Fruit fly (Drosophila melanogaster) whole organism, embryonic: ENCODE data around the gene CG9395.

ENCODE experiments used
- ATbp ChIP-seq: fragments of 200-800 bp; sonication (Bioruptor generic); optimal IDR thresholded peaks from 2 replicates; lab custom pipeline; 2017; ENCODE audit warnings: missing biosample characterization, mild to moderate bottlenecking, missing genetic modification characterization, missing genetic modification reagents
- B-H1 ChIP-seq: fragments of 200-800 bp; sonication (Bioruptor generic); IDR thresholded peaks from 3 replicates; pipeline ENCODE4 v1.3.6; 2022; ENCODE audit warnings: missing biosample characterization, missing genetic modification characterization
- CG10209 ChIP-seq: fragments of 200-800 bp; sonication (Bioruptor generic); optimal IDR thresholded peaks from 3 replicates; lab custom pipeline; 2017; ENCODE audit warnings: missing biosample characterization, mild to moderate bottlenecking, missing genetic modification characterization, missing genetic modification reagents
- CG11696 ChIP-seq: fragments of 200-800 bp; sonication (Bioruptor generic); IDR thresholded peaks from 2 replicates; pipeline ENCODE4 v1.3.6; 2022; ENCODE audit warnings: missing biosample characterization, missing genetic modification characterization
- CG11723 ChIP-seq: fragments of 200-800 bp; sonication (Bioruptor generic); optimal IDR thresholded peaks from 2 replicates; lab custom pipeline; 2017; ENCODE audit warnings: missing biosample characterization, mild to moderate bottlenecking, missing genetic modification characterization
- CG12236 ChIP-seq: fragments of 200-800 bp; sonication (Bioruptor generic); optimal IDR thresholded peaks from 2 replicates; lab custom pipeline; 2016; ENCODE audit warnings: missing biosample characterization, missing genetic modification characterization
- CG15073 ChIP-seq: fragments of 200-800 bp; sonication (Bioruptor generic); optimal IDR thresholded peaks from 2 replicates; lab custom pipeline; 2016; ENCODE audit warnings: missing biosample characterization, missing genetic modification characterization
- CG15601 ChIP-seq: fragments of 200-800 bp; sonication (Bioruptor generic); optimal IDR thresholded peaks from 3 replicates; lab custom pipeline; 2019; ENCODE audit warnings: missing biosample characterization, mild to moderate bottlenecking, missing genetic modification characterization, moderate library complexity
- CG17361 ChIP-seq: fragments of 200-800 bp; sonication (Bioruptor generic); IDR thresholded peaks from 3 replicates; pipeline ENCODE4 v1.3.6; 2022; ENCODE audit warnings: missing biosample characterization, missing genetic modification characterization
- CG2120 ChIP-seq: fragments of 200-800 bp; sonication (Bioruptor generic); optimal IDR thresholded peaks from 3 replicates; lab custom pipeline; 2016; ENCODE audit warnings: missing biosample characterization, missing genetic modification characterization
- CG2875 ChIP-seq: fragments of 200-800 bp; sonication (Bioruptor generic); optimal IDR thresholded peaks from 2 replicates; lab custom pipeline; 2017; ENCODE audit warnings: missing biosample characterization, mild to moderate bottlenecking, missing genetic modification characterization, missing genetic modification reagents
- CG3726 ChIP-seq: fragments of 200-800 bp; sonication (Bioruptor generic); IDR thresholded peaks from 3 replicates; pipeline ENCODE4, ENCODE4 v1.3.6; 2022; ENCODE audit warnings: missing biosample characterization, missing genetic modification characterization
- CG4854 ChIP-seq: fragments of 200-800 bp; sonication (Bioruptor generic); optimal IDR thresholded peaks from 2 replicates; lab custom pipeline; 2016; ENCODE audit warnings: missing biosample characterization, missing genetic modification characterization, inconsistent platforms
- CG6254 ChIP-seq: fragments of 200-800 bp; sonication (Bioruptor generic); optimal IDR thresholded peaks from 3 replicates; lab custom pipeline; 2017; ENCODE audit warnings: mild to moderate bottlenecking, missing biosample characterization, missing genetic modification reagents, missing genetic modification characterization
- CG7987 ChIP-seq: fragments of 200-800 bp; sonication (Bioruptor generic); optimal IDR thresholded peaks from 2 replicates; lab custom pipeline; 2018; ENCODE audit warnings: missing biosample characterization, mild to moderate bottlenecking, missing genetic modification characterization, moderate library complexity
- CG8359 ChIP-seq: fragments of 200-800 bp; sonication (Bioruptor generic); optimal IDR thresholded peaks from 2 replicates; lab custom pipeline; 2017; ENCODE audit warnings: missing biosample characterization, mild to moderate bottlenecking, missing genetic modification characterization, borderline replicate concordance
- CG8478 ChIP-seq: fragments of >200 bp; optimal IDR thresholded peaks from 2 replicates; lab custom pipeline; 2018
- CG8765 ChIP-seq: fragments of 200-800 bp; sonication (Bioruptor generic); IDR thresholded peaks from 2 replicates; pipeline ENCODE4 v1.3.6; 2022; ENCODE audit warnings: missing biosample characterization, missing genetic modification characterization
- Doc2 ChIP-seq: fragments of 200-800 bp; sonication (Bioruptor generic); IDR thresholded peaks from 2 replicates; pipeline ENCODE4 v1.3.6; 2022; ENCODE audit warnings: missing biosample characterization, missing genetic modification characterization
- Dp ChIP-seq: fragments of 200-800 bp; sonication (Bioruptor generic); optimal IDR thresholded peaks from 2 replicates; lab custom pipeline; 2018; ENCODE audit warnings: missing biosample characterization, mild to moderate bottlenecking, missing genetic modification characterization, moderate library complexity
- Drgx ChIP-seq: fragments of 200-800 bp; sonication (Bioruptor generic); IDR thresholded peaks from 2 replicates; pipeline ENCODE4 v1.3.6; 2022; ENCODE audit warnings: missing biosample characterization, missing genetic modification characterization
- Eip74EF ChIP-seq, 2 experiments: fragments of 200-800 bp in 1 of 2; fragments of >200 bp in 1 of 2; sonication (Bioruptor generic) in 1 of 2; optimal IDR thresholded peaks; 2 replicates each; lab custom pipeline; 2017 to 2019; ENCODE audit warnings: missing biosample characterization in 2 of 2, missing genetic modification characterization in 2 of 2, mild to moderate bottlenecking in 1 of 2, moderate library complexity in 1 of 2
- HLH4C ChIP-seq: fragments of 200-800 bp; sonication (Bioruptor generic); IDR thresholded peaks from 3 replicates; pipeline ENCODE4 v1.3.6; 2022; ENCODE audit warnings: missing biosample characterization, missing genetic modification characterization; ENCODE audit not compliant: partially characterized antibody
- Hr3 ChIP-seq: fragments of 200-800 bp; sonication (Bioruptor generic); optimal IDR thresholded peaks from 3 replicates; lab custom pipeline; 2016; ENCODE audit warnings: missing biosample characterization, missing genetic modification characterization
- Myb ChIP-seq: fragments of 200-800 bp; sonication (Bioruptor generic); optimal IDR thresholded peaks from 2 replicates; lab custom pipeline; 2016; ENCODE audit warnings: missing biosample characterization, missing genetic modification characterization
- Nf-YB ChIP-seq: fragments of 200-800 bp; sonication (Bioruptor generic); optimal IDR thresholded peaks from 3 replicates; lab custom pipeline; 2019; ENCODE audit warnings: missing biosample characterization, mild to moderate bottlenecking, missing genetic modification characterization, moderate library complexity
- Rx ChIP-seq: fragments of 200-800 bp; sonication (Bioruptor generic); IDR thresholded peaks from 2 replicates; pipeline ENCODE4 v1.3.6; 2022; ENCODE audit warnings: missing biosample characterization, missing genetic modification characterization
- Sox102F ChIP-seq: fragments of 200-800 bp; sonication (Bioruptor generic); optimal IDR thresholded peaks from 2 replicates; lab custom pipeline; 2018; ENCODE audit warnings: missing biosample characterization, mild to moderate bottlenecking, missing genetic modification characterization, moderate library complexity
- Ssrp ChIP-seq: fragments of 200-800 bp; sonication (Bioruptor generic); optimal IDR thresholded peaks from 2 replicates; lab custom pipeline; 2018; ENCODE audit warnings: missing biosample characterization, mild to moderate bottlenecking, missing genetic modification characterization, moderate library complexity
- Stat92E ChIP-seq, 3 experiments: fragments of >200 bp in 2 of 3; fragments of 200-800 bp in 1 of 3; sonication (Bioruptor generic) in 1 of 3; optimal IDR thresholded peaks; 2 replicates each; lab custom pipeline; 2017 to 2019; ENCODE audit warnings: missing biosample characterization in 3 of 3, missing genetic modification characterization in 3 of 3, mild to moderate bottlenecking in 1 of 3, moderate library complexity in 1 of 3
- Trl ChIP-seq, 3 experiments: fragments of >200 bp in 2 of 3; fragments of 200-800 bp in 1 of 3; sonication (Bioruptor generic) in 1 of 3; optimal IDR thresholded peaks; 2 replicates in 1 of 3; 3 replicates in 2 of 3; lab custom pipeline; 2016 to 2017; ENCODE audit warnings: missing biosample characterization in 1 of 3, missing genetic modification characterization in 1 of 3
- bowl ChIP-seq: fragments of 200-800 bp; sonication (Bioruptor generic); IDR thresholded peaks from 2 replicates; pipeline ENCODE4 v1.3.6; 2022; ENCODE audit warnings: missing biosample characterization, missing genetic modification characterization
- cad ChIP-seq: fragments of >200 bp; optimal IDR thresholded peaks from 2 replicates; lab custom pipeline; 2017; ENCODE audit warnings: missing biosample characterization, missing genetic modification characterization
- crc ChIP-seq: fragments of 200-800 bp; sonication (Bioruptor generic); optimal IDR thresholded peaks from 2 replicates; lab custom pipeline; 2016; ENCODE audit warnings: missing biosample characterization, missing genetic modification characterization
- cwo ChIP-seq: fragments of 200-800 bp; sonication (Bioruptor generic); optimal IDR thresholded peaks from 3 replicates; lab custom pipeline; 2017; ENCODE audit warnings: missing biosample characterization, missing genetic modification characterization, mild to moderate bottlenecking, moderate library complexity, missing genetic modification reagents
- dpn ChIP-seq, 2 experiments: fragments of 200-800 bp; sonication (Bioruptor generic); optimal IDR thresholded peaks; 3 replicates each; lab custom pipeline; 2016; ENCODE audit warnings: missing biosample characterization in 2 of 2, missing genetic modification characterization in 2 of 2
- exex ChIP-seq: fragments of 200-800 bp; sonication (Bioruptor generic); optimal IDR thresholded peaks from 4 replicates; lab custom pipeline; 2018; ENCODE audit warnings: missing biosample characterization, mild to moderate bottlenecking, missing genetic modification characterization, moderate library complexity
- fu2 ChIP-seq: fragments of 200-800 bp; sonication (Bioruptor generic); optimal IDR thresholded peaks from 2 replicates; lab custom pipeline; 2016; ENCODE audit warnings: missing biosample characterization, missing genetic modification characterization
- hbn ChIP-seq: fragments of 200-800 bp; sonication (Bioruptor generic); IDR thresholded peaks from 2 replicates; pipeline ENCODE4 v1.3.6; 2022; ENCODE audit warnings: missing biosample characterization, missing genetic modification characterization; ENCODE audit not compliant: partially characterized antibody
- hkb ChIP-seq, 2 experiments: fragments of 200-800 bp in 1 of 2; fragments of >200 bp in 1 of 2; sonication (Bioruptor generic) in 1 of 2; IDR thresholded peaks in 1 of 2; optimal IDR thresholded peaks in 1 of 2; 2 replicates each; pipeline versions ENCODE4 v1.3.6 to Lab custom; 2017 to 2022; ENCODE audit warnings: missing biosample characterization in 1 of 2, missing genetic modification characterization in 1 of 2
- ind ChIP-seq: fragments of 200-800 bp; sonication (Bioruptor generic); optimal IDR thresholded peaks from 3 replicates; lab custom pipeline; 2016; ENCODE audit warnings: missing biosample characterization, missing genetic modification characterization
- lilli ChIP-seq: fragments of 200-800 bp; sonication (Bioruptor generic); optimal IDR thresholded peaks from 3 replicates; lab custom pipeline; 2016; ENCODE audit warnings: missing biosample characterization, missing genetic modification characterization
- org-1 ChIP-seq: fragments of 200-800 bp; sonication (Bioruptor generic); optimal IDR thresholded peaks from 2 replicates; lab custom pipeline; 2017; ENCODE audit warnings: missing biosample characterization, missing genetic modification characterization
- pzg ChIP-seq: fragments of 200-800 bp; sonication (Bioruptor generic); optimal IDR thresholded peaks from 3 replicates; lab custom pipeline; 2018; ENCODE audit warnings: missing biosample characterization, mild to moderate bottlenecking, missing genetic modification characterization, moderate library complexity
- tll ChIP-seq, 2 experiments: fragments of 200-800 bp in 1 of 2; fragments of >200 bp in 1 of 2; sonication (Bioruptor generic) in 1 of 2; optimal IDR thresholded peaks; 2 replicates each; lab custom pipeline; 2017 to 2019; ENCODE audit warnings: missing biosample characterization in 2 of 2, missing genetic modification characterization in 2 of 2, mild to moderate bottlenecking in 1 of 2, moderate library complexity in 1 of 2
- usp ChIP-seq: fragments of >200 bp; optimal IDR thresholded peaks from 2 replicates; lab custom pipeline; 2017; ENCODE audit warnings: missing biosample characterization, missing genetic modification characterization
- wor ChIP-seq: fragments of 200-800 bp; sonication (Bioruptor generic); IDR thresholded peaks from 2 replicates; pipeline ENCODE4 v1.3.6; 2022; ENCODE audit warnings: missing biosample characterization, missing genetic modification characterization
- yki ChIP-seq: fragments of >200 bp; optimal IDR thresholded peaks from 3 replicates; lab custom pipeline; 2018
- zfh1 ChIP-seq: fragments of 200-800 bp; sonication (Bioruptor generic); IDR thresholded peaks from 3 replicates; pipeline ENCODE4 v1.3.6; 2022; ENCODE audit warnings: missing biosample characterization, missing genetic modification characterization

Gene CG9395

DNA sequence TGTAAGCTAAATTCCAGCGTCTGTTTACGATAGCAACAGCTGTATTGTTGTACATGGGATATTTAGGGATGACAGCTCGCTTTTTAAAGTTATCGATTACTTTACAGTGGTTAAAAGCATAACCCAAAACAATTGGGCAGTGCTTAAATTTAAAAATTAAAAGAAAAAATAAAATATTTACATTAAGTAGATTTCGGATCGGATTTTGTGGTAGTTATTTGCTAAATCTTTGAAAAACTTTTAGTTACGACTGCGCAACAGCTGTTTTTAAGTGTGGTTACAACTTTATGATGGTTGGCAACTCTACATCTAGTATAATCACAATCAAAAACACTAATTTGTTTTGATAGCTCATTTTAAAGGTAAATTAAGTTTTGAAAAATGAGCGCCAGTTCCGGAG is 32.4 kb upstream of the CG9395 start, which contains the start of the genes Ing5 and CG7099 (continued):
- TF ChIP-seq CG2120 (GFP tag; lab: Kevin White, UChicago) (peak; percentile 97), cwo (GFP tag; lab: Kevin White, UChicago) (peak; percentile 90), Rx (peak; percentile 93), hkb (optimal IDR thresholded peaks at IDR 0.05; lab: Kevin White, UChicago) (no peak), hkb (GFP tag; IDR thresholded peaks at IDR 0.05; lab: Robert Waterston, UW) (peak; percentile 95), CG7987 (GFP tag; lab: Kevin White, UChicago) (peak; percentile 89), CG15073 (GFP tag; lab: Kevin White, UChicago) (peak; percentile 81), CG6254 (GFP tag; lab: Kevin White, UChicago) (peak; percentile 87), Ssrp (tag; lab: Kevin White, UChicago) (peak; percentile 97), pzg (GFP tag; lab: Kevin White, UChicago) (peak; percentile 57), zfh1 (GFP tag; lab: Robert Waterston, UW) (peak; percentile 97), B-H1 (GFP tag; lab: Robert Waterston, UW) (peak; percentile 95), fu2 (GFP tag; lab: Kevin White, UChicago) (peak; percentile 82), Stat92E (GFP tag; optimal IDR thresholded peaks at IDR 0.05; lab: Kevin White, UChicago) (peak in 1 of 3 experiments; percentile 71), dpn (GFP tag; optimal IDR thresholded peaks at IDR 0.05; lab: Kevin White, UChicago) (peak; percentile 93 to 98), CG15601 (tag; lab: Kevin White, UChicago) (peak; percentile 94), ind (GFP tag; lab: Kevin White, UChicago) (peak; percentile 98), CG8765 (peak; percentile 96), hbn (GFP tag; lab: Robert Waterston, UW) (peak; percentile 52; the same call in 1 of the 2 replicates), exex (peak; percentile 97), Doc2 (peak; percentile 91), CG10209 (peak; percentile 95), CG17361 (peak; percentile 97), usp (no peak), Nf-YB (GFP tag; lab: Kevin White, UChicago) (peak; percentile 83), HLH4C (peak; percentile 71), bowl (GFP tag; lab: Robert Waterston, UW) (peak; percentile 87), tll (GFP tag; optimal IDR thresholded peaks at IDR 0.05; lab: Kevin White, UChicago) (peak in 1 of 2 experiments; percentile 43), yki (lab: Kevin White, UChicago) (no peak), org-1 (GFP tag; lab: Kevin White, UChicago) (peak; percentile 84), Hr3 (peak; percentile 97), Trl (optimal IDR thresholded peaks at IDR 0.05; lab: Kevin White, UChicago) (no peak), Trl (GFP tag; optimal IDR thresholded peaks at IDR 0.05; lab: Kevin White, UChicago) (peak; percentile 91), Drgx (GFP tag; lab: Robert Waterston, UW) (peak; percentile 88), CG11696 (GFP tag; lab: Robert Waterston, UW) (peak; percentile 82), wor (GFP tag; lab: Robert Waterston, UW) (peak; percentile 93), ATbp (GFP tag; lab: Kevin White, UChicago) (peak; percentile 90), Myb (GFP tag; lab: Kevin White, UChicago) (peak; percentile 64), CG12236 (peak; percentile 73), CG8478 (lab: Kevin White, UChicago) (no peak), CG4854 (GFP tag; lab: Kevin White, UChicago) (peak; percentile 96), CG8359 (GFP tag; lab: Kevin White, UChicago) (peak; percentile 73), lilli (GFP tag; lab: Kevin White, UChicago) (peak; percentile 98), Eip74EF (GFP tag; optimal IDR thresholded peaks at IDR 0.05; lab: Kevin White, UChicago) (no peak), CG2875 (GFP tag; lab: Kevin White, UChicago) (peak; percentile 88), Dp (peak; percentile 50), CG11723 (GFP tag; lab: Kevin White, UChicago) (peak; percentile 89), cad (GFP tag; lab: Kevin White, UChicago) (no peak), CG3726 (peak; percentile 94), crc (GFP tag; lab: Kevin White, UChicago) (peak; percentile 68), Sox102F (GFP tag; lab: Kevin White, UChicago) (peak; percentile 98)
